Fruit fly (Drosophila melanogaster): ENCODE results near the gene MED11.
A peak's percentile ranks its signal among the peaks of the same experiment; 100 is the strongest.

MED11 gene

DNA sequence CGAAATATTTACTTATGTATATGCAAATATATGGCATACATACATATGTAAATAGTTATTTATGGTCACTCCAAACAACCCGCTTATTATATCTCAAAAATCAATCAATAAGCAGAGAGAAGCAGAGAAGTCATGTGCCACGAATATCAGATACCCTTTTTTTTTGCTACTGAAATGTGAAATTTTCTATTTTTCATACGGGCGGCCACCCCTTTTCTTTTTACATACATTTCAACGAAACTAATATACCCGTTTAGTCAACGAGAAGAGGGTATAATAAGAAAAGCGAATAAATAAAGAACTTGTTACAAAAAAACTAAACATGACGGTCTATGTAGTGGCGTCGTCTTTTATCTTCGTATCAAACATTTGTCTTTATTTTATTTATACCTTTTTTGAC is 38.9 kb downstream of the MED11 start (continued):
- TF ChIP-seq CG4854 (GFP tag; optimal IDR thresholded peaks at IDR 0.05) (no peak), z (GFP tag; IDR thresholded peaks at IDR 0.05) (no peak), bsh (GFP tag; optimal IDR thresholded peaks at IDR 0.05) (peak in 1 of 2 experiments; percentile 14), D19A (tag; optimal IDR thresholded peaks at IDR 0.05) (peak; percentile 74), Lim3 (GFP tag; IDR thresholded peaks at IDR 0.05) (no peak), CG34422 (GFP tag; IDR thresholded peaks at IDR 0.05) (peak; percentile 84), Vsx1 (GFP tag; optimal IDR thresholded peaks at IDR 0.05) (no peak), bcd (GFP tag; optimal IDR thresholded peaks at IDR 0.05) (peak; percentile 23), odd (GFP tag; optimal IDR thresholded peaks at IDR 0.05) (no peak), CG31365 (tag; optimal IDR thresholded peaks at IDR 0.05) (no peak), D (optimal IDR thresholded peaks at IDR 0.05) (no peak), D (GFP tag; optimal IDR thresholded peaks at IDR 0.05) (no peak), chn (GFP tag; optimal IDR thresholded peaks at IDR 0.05) (peak; percentile 41), emc (GFP tag; optimal IDR thresholded peaks at IDR 0.05) (no peak), pita (GFP tag; optimal IDR thresholded peaks at IDR 0.05) (no peak), HLH4C (GFP tag; IDR thresholded peaks at IDR 0.05; ENCODE audit: partially characterized antibody) (peak; percentile 61; the same call in 2 of the 3 replicates), CG3995 (GFP tag; optimal IDR thresholded peaks at IDR 0.05) (no peak), prd (optimal IDR thresholded peaks at IDR 0.05) (no peak), prd (GFP tag; IDR thresholded peaks at IDR 0.05) (peak; percentile 72), unc-4 (GFP tag; IDR thresholded peaks at IDR 0.05; ENCODE audit: partially characterized antibody) (no peak), dmrt11E (tag; optimal IDR thresholded peaks at IDR 0.05) (no peak), gsb-n (tag; optimal IDR thresholded peaks at IDR 0.05) (no peak), croc (GFP tag; conservative IDR thresholded peaks at IDR 0.05) (no peak), Dbx (GFP tag; IDR thresholded peaks at IDR 0.05) (no peak), schlank (tag; optimal IDR thresholded peaks at IDR 0.05) (no peak), cwo (GFP tag; optimal IDR thresholded peaks at IDR 0.05) (peak; percentile 13), HHEX (GFP tag; optimal IDR thresholded peaks at IDR 0.05) (peak; percentile 41), vnd (GFP tag; IDR thresholded peaks at IDR 0.05; ENCODE audit: partially characterized antibody) (no peak), CG10267 (tag; optimal IDR thresholded peaks at IDR 0.05) (no peak), CG15514 (GFP tag; optimal IDR thresholded peaks at IDR 0.05) (peak; percentile 39), CG8290 (GFP tag; optimal IDR thresholded peaks at IDR 0.05) (no peak), CG8290 (tag; optimal IDR thresholded peaks at IDR 0.05) (peak in 1 of 2 experiments; percentile 52), CG9215 (GFP tag; IDR thresholded peaks at IDR 0.05) (no peak), CG7839 (tag; optimal IDR thresholded peaks at IDR 0.05) (peak; percentile 74), usp (GFP tag; optimal IDR thresholded peaks at IDR 0.05) (no peak), BtbVII (GFP tag; optimal IDR thresholded peaks at IDR 0.05) (no peak), CG14441 (GFP tag; IDR thresholded peaks at IDR 0.05) (peak; percentile 90), Myb (GFP tag; optimal IDR thresholded peaks at IDR 0.05) (peak; percentile 6), cg (GFP tag; optimal IDR thresholded peaks at IDR 0.05) (no peak), her (GFP tag; optimal IDR thresholded peaks at IDR 0.05) (peak; percentile 5), Hr3 (GFP tag; optimal IDR thresholded peaks at IDR 0.05) (peak; percentile 72), CG2678 (tag; optimal IDR thresholded peaks at IDR 0.05) (peak; percentile 38), CG14965 (GFP tag; optimal IDR thresholded peaks at IDR 0.05; ENCODE audit: borderline replicate concordance) (no peak), bowl (GFP tag; IDR thresholded peaks at IDR 0.05) (peak; percentile 48; the same call in 1 of the 2 replicates), Ptx1 (GFP tag; IDR thresholded peaks at IDR 0.05) (peak; percentile 83), CG1024 (GFP tag; IDR thresholded peaks at IDR 0.05) (no peak), CG1233 (GFP tag; optimal IDR thresholded peaks at IDR 0.05) (peak; percentile 32), Drgx (GFP tag; IDR thresholded peaks at IDR 0.05) (peak; percentile 51), jigr1 (GFP tag; IDR thresholded peaks at IDR 0.05) (0 out of 3 replicates have a peak, but pooled peaks have one; percentile 8), CG31388 (GFP tag; optimal IDR thresholded peaks at IDR 0.05) (no peak), CG18764 (GFP tag; optimal IDR thresholded peaks at IDR 0.05) (peak; percentile 4), CG31441 (GFP tag; IDR thresholded peaks at IDR 0.05) (peak; percentile 58)
